Fruit fly (Drosophila melanogaster) whole organism, embryonic: Measurements from ENCODE around the gene CG11980.
A peak's percentile ranks its signal among the peaks of the same experiment; 100 is the strongest.

Experiments used
- Abd-B ChIP-seq: fragments of 200-800 bp; sonication (Bioruptor generic); optimal IDR thresholded peaks from 2 replicates; lab custom pipeline; 2018; ENCODE audit warnings: missing biosample characterization, mild to moderate bottlenecking, missing genetic modification characterization, moderate library complexity
- Asciz ChIP-seq: fragments of 200-800 bp; sonication (Bioruptor generic); optimal IDR thresholded peaks from 2 replicates; lab custom pipeline; 2017; ENCODE audit warnings: missing biosample characterization, mild to moderate bottlenecking, missing genetic modification characterization, missing genetic modification reagents
- CG10274 ChIP-seq: fragments of 200-800 bp; sonication (Bioruptor generic); optimal IDR thresholded peaks from 3 replicates; lab custom pipeline; 2017; ENCODE audit warnings: missing biosample characterization, mild to moderate bottlenecking, missing genetic modification characterization
- CG10462 ChIP-seq: fragments of 200-800 bp; sonication (Bioruptor generic); optimal IDR thresholded peaks from 2 replicates; lab custom pipeline; 2016; ENCODE audit warnings: missing biosample characterization, missing genetic modification characterization
- CG11504 ChIP-seq: fragments of 200-800 bp; sonication (Bioruptor generic); optimal IDR thresholded peaks from 3 replicates; lab custom pipeline; 2019; ENCODE audit warnings: missing biosample characterization, mild to moderate bottlenecking, missing genetic modification characterization, moderate library complexity
- CG12391 ChIP-seq: fragments of 200-800 bp; sonication (Bioruptor generic); optimal IDR thresholded peaks from 3 replicates; lab custom pipeline; 2018; ENCODE audit warnings: missing biosample characterization, mild to moderate bottlenecking, missing genetic modification characterization, moderate library complexity
- CG12942 ChIP-seq: fragments of 200-800 bp; sonication (Bioruptor generic); optimal IDR thresholded peaks from 3 replicates; lab custom pipeline; 2016; ENCODE audit warnings: missing biosample characterization, missing genetic modification characterization
- CG17186 ChIP-seq: fragments of 200-800 bp; sonication (Bioruptor generic); optimal IDR thresholded peaks from 3 replicates; lab custom pipeline; 2017; ENCODE audit warnings: missing biosample characterization, missing genetic modification reagents, missing genetic modification characterization
- CG17829 ChIP-seq: fragments of 200-800 bp; optimal IDR thresholded peaks from 2 replicates; lab custom pipeline; 2019; ENCODE audit warnings: missing biosample characterization, mild to moderate bottlenecking, missing genetic modification characterization, moderate library complexity
- CG1832 ChIP-seq: fragments of 200-800 bp; sonication (Bioruptor generic); optimal IDR thresholded peaks from 2 replicates; lab custom pipeline; 2017; ENCODE audit warnings: missing biosample characterization, mild to moderate bottlenecking, missing genetic modification characterization, inconsistent platforms
- CG18599 ChIP-seq: fragments of 200-800 bp; sonication (Bioruptor generic); optimal IDR thresholded peaks from 3 replicates; lab custom pipeline; 2017; ENCODE audit warnings: missing biosample characterization, missing genetic modification characterization, mild to moderate bottlenecking, moderate library complexity, missing genetic modification reagents
- CG2202 ChIP-seq: fragments of 200-800 bp; sonication (Bioruptor generic); optimal IDR thresholded peaks from 2 replicates; lab custom pipeline; 2018; ENCODE audit warnings: missing biosample characterization, mild to moderate bottlenecking, missing genetic modification characterization
- CG31365 ChIP-seq: fragments of 200-800 bp; sonication (Bioruptor generic); optimal IDR thresholded peaks from 2 replicates; lab custom pipeline; 2018; ENCODE audit warnings: missing biosample characterization, mild to moderate bottlenecking, missing genetic modification characterization
- CG32772 ChIP-seq: fragments of 200-800 bp; sonication (Bioruptor generic); IDR thresholded peaks from 2 replicates; pipeline ENCODE4 v1.3.6; 2022; ENCODE audit warnings: missing biosample characterization, missing genetic modification characterization
- CG3407 ChIP-seq: fragments of 200-800 bp; sonication (Bioruptor generic); optimal IDR thresholded peaks from 2 replicates; lab custom pipeline; 2018; ENCODE audit warnings: missing biosample characterization, mild to moderate bottlenecking, missing genetic modification characterization
- CG4282 ChIP-seq: fragments of 200-800 bp; sonication (Bioruptor generic); optimal IDR thresholded peaks from 2 replicates; lab custom pipeline; 2016; ENCODE audit warnings: missing biosample characterization, missing genetic modification characterization
- CG4820 ChIP-seq: fragments of 200-800 bp; sonication (Bioruptor generic); optimal IDR thresholded peaks from 3 replicates; lab custom pipeline; 2016; ENCODE audit warnings: missing biosample characterization, missing genetic modification characterization
- CG4854 ChIP-seq: fragments of 200-800 bp; sonication (Bioruptor generic); optimal IDR thresholded peaks from 2 replicates; lab custom pipeline; 2016; ENCODE audit warnings: missing biosample characterization, missing genetic modification characterization, inconsistent platforms
- CG6683 ChIP-seq: fragments of 200-800 bp; sonication (Bioruptor generic); optimal IDR thresholded peaks from 2 replicates; lab custom pipeline; 2017; ENCODE audit warnings: missing biosample characterization, mild to moderate bottlenecking, missing genetic modification characterization, missing genetic modification reagents
- CG7357 ChIP-seq: fragments of 200-800 bp; sonication (Bioruptor generic); IDR thresholded peaks from 3 replicates; pipeline ENCODE4 v1.3.6; 2022; ENCODE audit warnings: missing biosample characterization, missing genetic modification characterization
- CG8388 ChIP-seq: fragments of 200-800 bp; sonication (Bioruptor generic); optimal IDR thresholded peaks from 2 replicates; lab custom pipeline; 2019; ENCODE audit warnings: missing biosample characterization, mild to moderate bottlenecking, missing genetic modification characterization, moderate library complexity
- CG9609 ChIP-seq: fragments of 200-800 bp; sonication (Bioruptor generic); optimal IDR thresholded peaks from 3 replicates; lab custom pipeline; 2016; ENCODE audit warnings: missing biosample characterization, missing genetic modification characterization
- D19B ChIP-seq: fragments of 200-800 bp; sonication (Bioruptor generic); optimal IDR thresholded peaks from 2 replicates; lab custom pipeline; 2017; ENCODE audit warnings: missing biosample characterization, mild to moderate bottlenecking, missing genetic modification characterization
- Eip74EF ChIP-seq, 2 experiments: fragments of 200-800 bp in 1 of 2; fragments of >200 bp in 1 of 2; sonication (Bioruptor generic) in 1 of 2; optimal IDR thresholded peaks; 2 replicates each; lab custom pipeline; 2017 to 2019; ENCODE audit warnings: missing biosample characterization in 2 of 2, missing genetic modification characterization in 2 of 2, mild to moderate bottlenecking in 1 of 2, moderate library complexity in 1 of 2
- Fer1 ChIP-seq: fragments of 200-800 bp; sonication (Bioruptor generic); optimal IDR thresholded peaks from 2 replicates; lab custom pipeline; 2017; ENCODE audit warnings: missing biosample characterization, mild to moderate bottlenecking, missing genetic modification characterization
- Gug ChIP-seq: fragments of 200-800 bp; sonication (Bioruptor generic); IDR thresholded peaks from 4 replicates; pipeline ENCODE4 v1.3.6; 2022; ENCODE audit warnings: missing biosample characterization, missing genetic modification characterization
- HmgZ ChIP-seq: fragments of 200-800 bp; sonication (Bioruptor generic); optimal IDR thresholded peaks from 2 replicates; lab custom pipeline; 2018; ENCODE audit warnings: missing biosample characterization, mild to moderate bottlenecking, missing genetic modification characterization
- Hmr ChIP-seq: fragments of 200-800 bp; sonication (Bioruptor generic); optimal IDR thresholded peaks from 3 replicates; lab custom pipeline; 2017; ENCODE audit warnings: mild to moderate bottlenecking, missing biosample characterization, missing genetic modification reagents, missing genetic modification characterization
- Hmx ChIP-seq: fragments of 200-800 bp; sonication (Bioruptor generic); optimal IDR thresholded peaks from 2 replicates; lab custom pipeline; 2016; ENCODE audit warnings: missing biosample characterization, missing genetic modification characterization
- Hr78 ChIP-seq, 2 experiments: fragments of 200-800 bp in 1 of 2; fragments of >200 bp in 1 of 2; sonication (Bioruptor generic) in 1 of 2; optimal IDR thresholded peaks; 2 replicates each; lab custom pipeline; 2017 to 2019; ENCODE audit warnings: missing biosample characterization in 2 of 2, missing genetic modification characterization in 2 of 2, mild to moderate bottlenecking in 1 of 2, moderate library complexity in 1 of 2
- Hsf ChIP-seq: fragments of 200-800 bp; sonication (Bioruptor generic); optimal IDR thresholded peaks from 3 replicates; lab custom pipeline; 2016; ENCODE audit warnings: missing biosample characterization, missing genetic modification characterization
- Med ChIP-seq: fragments of 200-800 bp; sonication (Bioruptor generic); peaks from one replicate; lab custom pipeline; 2016; ENCODE audit warnings: missing biosample characterization, missing genetic modification characterization, mild to moderate bottlenecking, inconsistent platforms, moderate library complexity
- NC2β ChIP-seq: fragments of 200-800 bp; sonication (Bioruptor generic); optimal IDR thresholded peaks from 2 replicates; lab custom pipeline; 2016; ENCODE audit warnings: missing biosample characterization, missing genetic modification characterization
- Pdp1 ChIP-seq, 2 experiments: fragments of 200-800 bp; sonication (Bioruptor generic); optimal IDR thresholded peaks; 3 replicates each; lab custom pipeline; 2016; ENCODE audit warnings: missing biosample characterization in 2 of 2, missing genetic modification characterization in 2 of 2, mild to moderate bottlenecking in 1 of 2, moderate library complexity in 1 of 2
- Ptx1 ChIP-seq: fragments of 200-800 bp; sonication (Bioruptor generic); IDR thresholded peaks from 2 replicates; pipeline ENCODE4 v1.3.6; 2022; ENCODE audit warnings: missing biosample characterization, missing genetic modification characterization
- aop ChIP-seq: fragments of 200-800 bp; sonication (Bioruptor generic); IDR thresholded peaks from 2 replicates; pipeline ENCODE4 v1.3.6; 2022; ENCODE audit warnings: missing biosample characterization, missing genetic modification characterization
- bsh ChIP-seq, 2 experiments: fragments of 200-800 bp; sonication (Bioruptor generic); optimal IDR thresholded peaks; 2 replicates each; lab custom pipeline; 2017 to 2018; ENCODE audit warnings: mild to moderate bottlenecking in 2 of 2, missing biosample characterization in 2 of 2, missing genetic modification characterization in 2 of 2, moderate library complexity in 1 of 2
- ind ChIP-seq: fragments of 200-800 bp; sonication (Bioruptor generic); optimal IDR thresholded peaks from 3 replicates; lab custom pipeline; 2016; ENCODE audit warnings: missing biosample characterization, missing genetic modification characterization
- lbe ChIP-seq: fragments of 200-800 bp; sonication (Bioruptor generic); optimal IDR thresholded peaks from 2 replicates; lab custom pipeline; 2016; ENCODE audit warnings: missing biosample characterization, mild to moderate bottlenecking, missing genetic modification characterization
- mld ChIP-seq: fragments of 200-800 bp; sonication (Bioruptor generic); IDR thresholded peaks from 3 replicates; pipeline ENCODE4 v1.3.6; 2022; ENCODE audit warnings: missing biosample characterization, missing genetic modification characterization; ENCODE audit not compliant: partially characterized antibody
- nmo ChIP-seq: fragments of 200-800 bp; sonication (Bioruptor generic); optimal IDR thresholded peaks from 2 replicates; lab custom pipeline; 2018; ENCODE audit warnings: missing biosample characterization, mild to moderate bottlenecking, missing genetic modification characterization, moderate library complexity
- onecut ChIP-seq: fragments of 200-800 bp; sonication (Bioruptor generic); IDR thresholded peaks from 2 replicates; pipeline ENCODE4 v1.3.6; 2022; ENCODE audit warnings: missing biosample characterization, missing genetic modification characterization
- ranshi ChIP-seq: fragments of 200-800 bp; sonication (Bioruptor generic); IDR thresholded peaks from 2 replicates; pipeline ENCODE4 v1.3.6; 2022; ENCODE audit warnings: missing biosample characterization, missing genetic modification characterization
- run ChIP-seq: fragments of 200-800 bp; sonication (Bioruptor generic); optimal IDR thresholded peaks from 3 replicates; lab custom pipeline; 2018; ENCODE audit warnings: missing biosample characterization, mild to moderate bottlenecking, missing genetic modification characterization
- sens ChIP-seq: fragments of 200-800 bp; sonication (Bioruptor generic); peaks from one replicate; lab custom pipeline; 2016; ENCODE audit warnings: missing biosample characterization, missing genetic modification characterization
- sqz ChIP-seq: fragments of 200-800 bp; sonication (Bioruptor generic); optimal IDR thresholded peaks from 3 replicates; lab custom pipeline; 2018; ENCODE audit warnings: missing biosample characterization, mild to moderate bottlenecking, missing genetic modification characterization
- ssp ChIP-seq: fragments of 200-800 bp; sonication (Bioruptor generic); IDR thresholded peaks from 2 replicates; pipeline ENCODE4 v1.3.6; 2022; ENCODE audit warnings: missing biosample characterization, missing genetic modification characterization
- tx ChIP-seq: fragments of 200-800 bp; sonication (Bioruptor generic); optimal IDR thresholded peaks from 2 replicates; lab custom pipeline; 2016; ENCODE audit warnings: missing biosample characterization, missing genetic modification characterization

Gene CG11980

DNA sequence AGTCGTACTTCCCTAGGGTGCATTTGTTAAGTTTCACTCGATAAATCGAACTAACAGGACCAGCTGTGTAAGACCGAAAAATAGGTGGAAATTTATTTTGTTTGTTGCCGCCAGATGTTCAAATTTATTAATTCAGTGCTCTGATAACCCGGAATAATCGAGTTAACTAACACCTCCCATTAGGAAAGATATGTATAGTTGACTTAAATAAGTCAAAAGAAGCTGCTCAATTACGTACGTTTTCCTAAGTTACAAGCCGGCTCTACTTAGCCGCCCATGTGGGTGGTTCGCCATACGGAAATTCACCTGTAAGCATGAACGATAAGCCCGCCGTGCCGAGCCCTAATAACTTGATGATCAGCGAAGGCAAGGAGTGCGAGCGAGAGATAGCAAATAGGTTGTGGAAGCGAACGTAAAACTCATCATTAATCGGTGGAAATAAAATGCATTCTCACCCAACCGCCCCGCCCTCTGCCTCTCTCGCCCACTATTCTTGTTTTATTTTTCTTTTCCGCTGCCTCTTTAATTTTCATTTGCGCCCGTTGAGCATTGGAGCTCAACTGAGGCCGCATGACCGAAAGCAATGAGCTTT is 50.1 kb downstream of the CG11980 start (continued):
- TF ChIP-seq CG11504 (tag; lab: Kevin White, UChicago) (peak; percentile 73), CG8388 (peak; percentile 24), CG17186 (no peak), Hmr (GFP tag; lab: Kevin White, UChicago) (peak; percentile 14), Fer1 (GFP tag; lab: Kevin White, UChicago) (peak; percentile 38), tx (GFP tag; lab: Kevin White, UChicago) (peak; percentile 47), Gug (GFP tag; lab: Robert Waterston, UW) (peak; percentile 59; the same call in 3 of the 4 replicates), CG4820 (GFP tag; lab: Kevin White, UChicago) (peak; percentile 26), D19B (GFP tag; lab: Kevin White, UChicago) (peak; percentile 42), mld (GFP tag; lab: Robert Waterston, UW) (no peak), nmo (peak; percentile 68), ind (GFP tag; lab: Kevin White, UChicago) (peak; percentile 66), CG12391 (tag; lab: Kevin White, UChicago) (peak; percentile 31), CG4282 (GFP tag; lab: Kevin White, UChicago) (peak; percentile 7), CG12942 (GFP tag; lab: Kevin White, UChicago) (no peak), CG10462 (GFP tag; lab: Kevin White, UChicago) (no peak), CG9609 (GFP tag; lab: Kevin White, UChicago) (peak; percentile 33), Hsf (GFP tag; lab: Kevin White, UChicago) (peak; percentile 1), CG31365 (tag; lab: Kevin White, UChicago) (no peak), CG10274 (peak; percentile 9)

- TF ChIP-seq CG7357 (GFP tag; lab: Robert Waterston, UW) (peak; percentile 49; the same call in 1 of the 3 replicates), CG6683 (GFP tag; lab: Kevin White, UChicago) (peak; percentile 24), lbe (peak; percentile 12), ssp (GFP tag; lab: Robert Waterston, UW) (no peak), NC2β (GFP tag; lab: Kevin White, UChicago) (peak; percentile 39), Ptx1 (no peak), aop (GFP tag; lab: Robert Waterston, UW) (no peak), HmgZ (tag; lab: Kevin White, UChicago) (peak; percentile 48), CG2202 (tag; lab: Kevin White, UChicago) (peak; percentile 3), Abd-B (GFP tag; lab: Kevin White, UChicago) (no peak), CG4854 (GFP tag; lab: Kevin White, UChicago) (peak; percentile 2), sens (GFP tag; lab: Kevin White, UChicago) (no peak), CG32772 (GFP tag; lab: Robert Waterston, UW) (no peak), Pdp1 (GFP tag; optimal IDR thresholded peaks at IDR 0.05; lab: Kevin White, UChicago) (peak in 1 of 2 experiments; percentile 77), Med (GFP tag; lab: Kevin White, UChicago) (peak; percentile 0), bsh (GFP tag; optimal IDR thresholded peaks at IDR 0.05; lab: Kevin White, UChicago) (peak in 1 of 2 experiments; percentile 76), Asciz (GFP tag; lab: Kevin White, UChicago) (peak; percentile 63), Hmx (GFP tag; lab: Kevin White, UChicago) (no peak), CG3407 (GFP tag; lab: Kevin White, UChicago) (peak; percentile 58), CG17829 (peak; percentile 69), run (tag; lab: Kevin White, UChicago) (no peak), Eip74EF (GFP tag; optimal IDR thresholded peaks at IDR 0.05; lab: Kevin White, UChicago) (no peak), ranshi (GFP tag; lab: Robert Waterston, UW) (no peak), Hr78 (GFP tag; optimal IDR thresholded peaks at IDR 0.05; lab: Kevin White, UChicago) (peak in 1 of 2 experiments; percentile 39), CG1832 (GFP tag; lab: Kevin White, UChicago) (peak; percentile 26), sqz (GFP tag; lab: Kevin White, UChicago) (no peak), onecut (peak; percentile 65), CG18599 (peak; percentile 89)
Measured at dm6 chr3R:9054442-9055118, 50.8 kb downstream of the CG11980 start.
